ENCODE assay signal across 2 fruit fly cellular contexts in the genomic region with DNA sequence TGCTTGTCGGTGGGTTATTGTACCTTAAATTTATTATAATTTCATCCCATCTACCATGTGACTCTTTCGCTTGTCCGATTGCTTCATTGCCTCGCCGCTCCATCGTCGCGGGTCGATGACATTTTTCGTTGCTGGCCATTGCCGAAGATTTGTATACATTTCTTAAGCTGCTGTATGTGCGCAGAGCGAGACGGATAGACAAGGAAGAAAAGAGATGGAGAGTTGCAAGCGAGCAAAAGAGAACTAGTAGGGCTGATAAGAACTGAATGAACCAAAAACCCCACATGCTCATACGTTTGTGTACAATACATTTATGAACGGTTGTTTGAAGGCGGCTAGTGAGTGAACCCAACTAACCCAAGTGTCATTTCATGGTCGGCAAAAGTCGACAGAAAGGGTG.
A peak's percentile ranks its signal among the peaks of the same experiment; 100 is the strongest.
TF ChIP-seq lines count a peak whose summit lies in the region.

No protein-coding gene starts in this region.

TF ChIP-seq in whole organism, embryonic, 481 proteins besides CTCF, POLR2A, EP300 and RAD21 (continued from another document):
- TF ChIP-seq HLH4C (GFP tag; IDR thresholded peaks at IDR 0.05; lab: Robert Waterston, UW; ENCODE audit: partially characterized antibody) (no peak), CG10321 (GFP tag; IDR thresholded peaks at IDR 0.05; lab: Robert Waterston, UW) (peak; percentile 83), HHEX (GFP tag; optimal IDR thresholded peaks at IDR 0.05; lab: Kevin White, UChicago) (no peak), CG15514 (GFP tag; optimal IDR thresholded peaks at IDR 0.05; lab: Kevin White, UChicago) (peak; percentile 94), CG7987 (GFP tag; optimal IDR thresholded peaks at IDR 0.05; lab: Kevin White, UChicago) (peak; percentile 27), rib (GFP tag; IDR thresholded peaks at IDR 0.05; lab: Robert Waterston, UW) (peak; percentile 61), CG3995 (GFP tag; optimal IDR thresholded peaks at IDR 0.05; lab: Kevin White, UChicago) (no peak), HmgZ (tag; optimal IDR thresholded peaks at IDR 0.05; lab: Kevin White, UChicago) (peak; percentile 48), CG34376 (GFP tag; optimal IDR thresholded peaks at IDR 0.05; lab: Kevin White, UChicago) (peak; percentile 14), cg (GFP tag; optimal IDR thresholded peaks at IDR 0.05; lab: Kevin White, UChicago) (peak; percentile 48), CG14860 (GFP tag; IDR thresholded peaks at IDR 0.05; lab: Robert Waterston, UW; ENCODE audit: partially characterized antibody) (no peak), CG11456 (GFP tag; IDR thresholded peaks at IDR 0.05; lab: Robert Waterston, UW) (no peak), CG11504 (tag; optimal IDR thresholded peaks at IDR 0.05; lab: Kevin White, UChicago) (peak; percentile 42), chinmo (GFP tag; IDR thresholded peaks at IDR 0.05; lab: Robert Waterston, UW; ENCODE audit: partially characterized antibody) (peak; percentile 92), ci (GFP tag; IDR thresholded peaks at IDR 0.05; lab: Robert Waterston, UW) (0 out of 3 replicates have a peak, but pooled peaks have one; percentile 10), Nf-YC (tag; optimal IDR thresholded peaks at IDR 0.05; lab: Kevin White, UChicago) (peak; percentile 38), ap (GFP tag; IDR thresholded peaks at IDR 0.05; lab: Robert Waterston, UW) (no peak), Hr78 (GFP tag; optimal IDR thresholded peaks at IDR 0.05; lab: Kevin White, UChicago) (peak in 1 of 2 experiments; percentile 31), HLH54F (GFP tag; optimal IDR thresholded peaks at IDR 0.05; lab: Kevin White, UChicago) (no peak), ssp (GFP tag; IDR thresholded peaks at IDR 0.05; lab: Robert Waterston, UW) (no peak), Atf3 (GFP tag; optimal IDR thresholded peaks at IDR 0.05; lab: Kevin White, UChicago) (no peak), pros (GFP tag; optimal IDR thresholded peaks at IDR 0.05; lab: Kevin White, UChicago) (peak; percentile 89), CG1832 (GFP tag; optimal IDR thresholded peaks at IDR 0.05; lab: Kevin White, UChicago) (peak; percentile 65), sug (tag; optimal IDR thresholded peaks at IDR 0.05; lab: Kevin White, UChicago) (peak; percentile 36), CG13775 (GFP tag; optimal IDR thresholded peaks at IDR 0.05; lab: Kevin White, UChicago) (no peak), stwl (tag; optimal IDR thresholded peaks at IDR 0.05; lab: Kevin White, UChicago) (peak; percentile 19), CG6854 (GFP tag; optimal IDR thresholded peaks at IDR 0.05; lab: Kevin White, UChicago) (peak; percentile 28), CG2199 (GFP tag; IDR thresholded peaks at IDR 0.05; lab: Robert Waterston, UW) (peak; percentile 95), ewg (GFP tag; optimal IDR thresholded peaks at IDR 0.05; lab: Kevin White, UChicago) (peak; percentile 54), CG10543 (GFP tag; optimal IDR thresholded peaks at IDR 0.05; lab: Kevin White, UChicago) (peak; percentile 28), CG13894 (tag; optimal IDR thresholded peaks at IDR 0.05; lab: Kevin White, UChicago) (peak; percentile 48), Max (GFP tag; optimal IDR thresholded peaks at IDR 0.05; lab: Kevin White, UChicago) (no peak), E2f2 (GFP tag; IDR thresholded peaks at IDR 0.05; lab: Robert Waterston, UW) (peak; percentile 22; the same call in 1 of the 2 replicates), CG15479 (GFP tag; optimal IDR thresholded peaks at IDR 0.05; lab: Kevin White, UChicago) (peak; percentile 51), Eip74EF (GFP tag; optimal IDR thresholded peaks at IDR 0.05; lab: Kevin White, UChicago) (peak in 1 of 2 experiments; percentile 7), inv (GFP tag; IDR thresholded peaks at IDR 0.05; lab: Robert Waterston, UW; ENCODE audit: partially characterized antibody) (no peak), Med (GFP tag; lab: Kevin White, UChicago) (peak; percentile 80), ftz-f1 (GFP tag; optimal IDR thresholded peaks at IDR 0.05; lab: Kevin White, UChicago) (peak; percentile 85), twi (tag; optimal IDR thresholded peaks at IDR 0.05; lab: Kevin White, UChicago) (peak; percentile 29), CG14441 (GFP tag; IDR thresholded peaks at IDR 0.05; lab: Robert Waterston, UW) (peak; percentile 23; the same call in 1 of the 2 replicates)

TF ChIP-seq in whole organism, prepupa, 60 proteins besides CTCF, POLR2A, EP300 and RAD21 (continued from another document):
- TF ChIP-seq CG8319 (GFP tag; optimal IDR thresholded peaks at IDR 0.05; lab: Kevin White, UChicago) = no peak
- TF ChIP-seq eg (GFP tag; IDR thresholded peaks at IDR 0.05; lab: Robert Waterston, UW) = no peak
- TF ChIP-seq acj6 (GFP tag; optimal IDR thresholded peaks at IDR 0.05; lab: Kevin White, UChicago) = no peak
TF ChIP-seq in whole organism, prepupa: peak in this region for 3.
